Fruit fly (Drosophila melanogaster): ENCODE results near the gene CG7556.

The CG7556 gene

dm6 chrX:19216671-19217070 is 37.0 kb upstream of the CG7556 start:
- TF ChIP-seq CG4496 (GFP tag; IDR thresholded peaks at IDR 0.05) (no peak), Ets98B (GFP tag; IDR thresholded peaks at IDR 0.05) (no peak), fd96Ca (GFP tag; IDR thresholded peaks at IDR 0.05) (no peak), CG14655 (GFP tag; optimal IDR thresholded peaks at IDR 0.05) (no peak), CG10348 (GFP tag; IDR thresholded peaks at IDR 0.05) (no peak), CG15710 (tag; optimal IDR thresholded peaks at IDR 0.05) (no peak), CG9948 (tag; optimal IDR thresholded peaks at IDR 0.05) (no peak), CG8301 (tag; optimal IDR thresholded peaks at IDR 0.05) (no peak), CG34367 (tag; optimal IDR thresholded peaks at IDR 0.05) (no peak), gl (tag; optimal IDR thresholded peaks at IDR 0.05) (no peak), D1 (tag; optimal IDR thresholded peaks at IDR 0.05) (no peak), EcR (GFP tag; optimal IDR thresholded peaks at IDR 0.05) (no peak), rn (GFP tag; IDR thresholded peaks at IDR 0.05) (no peak), CG32121 (GFP tag; IDR thresholded peaks at IDR 0.05) (no peak)

- no peak for TF ChIP-seq CG14655 (GFP tag; optimal IDR thresholded peaks at IDR 0.05)
These were observed 35.6 kb upstream of the CG7556 start, which contains the start of gene Muc18B for dm6 chrX:19215215-19215614. Gene Muc18B, plus strand, starts transcription at chrX:19215515.

dm6 chrX:19212954-19213353 is 33.3 kb upstream of the CG7556 start, which contains the start of gene Mur18B:
Gene Mur18B, plus strand, starts transcription at chrX:19213254.
- TF ChIP-seq CG12605 (GFP tag; IDR thresholded peaks at IDR 0.05) (no peak), CG8159 (tag; optimal IDR thresholded peaks at IDR 0.05) (no peak), CG14655 (GFP tag; optimal IDR thresholded peaks at IDR 0.05) (no peak), CG9948 (tag; optimal IDR thresholded peaks at IDR 0.05) (no peak)

dm6 chrX:19211982-19212381 is 32.4 kb upstream of the CG7556 start, which contains the start of gene CG14195:
Gene CG14195, minus strand, starts transcription at chrX:19212082.
- TF ChIP-seq EcR (GFP tag; optimal IDR thresholded peaks at IDR 0.05) (no peak), rn (GFP tag; IDR thresholded peaks at IDR 0.05) (no peak), D1 (tag; optimal IDR thresholded peaks at IDR 0.05) (no peak), Pif1A (GFP tag; optimal IDR thresholded peaks at IDR 0.05) (no peak), CG15710 (tag; optimal IDR thresholded peaks at IDR 0.05) (no peak), Snoo (tag; optimal IDR thresholded peaks at IDR 0.05) (no peak), Ets98B (GFP tag; IDR thresholded peaks at IDR 0.05) (no peak), CG9948 (tag; optimal IDR thresholded peaks at IDR 0.05) (no peak)

- TF ChIP-seq CG34367 (tag; optimal IDR thresholded peaks at IDR 0.05) (no peak), D1 (tag; optimal IDR thresholded peaks at IDR 0.05) (peak; percentile 62), CG4496 (GFP tag; IDR thresholded peaks at IDR 0.05) (0 out of 3 replicates have a peak, but pooled peaks have one; percentile 11)
These were observed 28.4 kb upstream of the CG7556 start, which contains the start of gene Ulp1 for dm6 chrX:19208014-19208413. Gene Ulp1, minus strand, starts transcription at chrX:19208187.

- TF ChIP-seq CG9948 (tag; optimal IDR thresholded peaks at IDR 0.05) (no peak), gl (tag; optimal IDR thresholded peaks at IDR 0.05) (no peak), fd96Ca (GFP tag; IDR thresholded peaks at IDR 0.05) (no peak), Snoo (tag; optimal IDR thresholded peaks at IDR 0.05) (no peak), D1 (tag; optimal IDR thresholded peaks at IDR 0.05) (no peak), CG15710 (tag; optimal IDR thresholded peaks at IDR 0.05) (no peak), CG4496 (GFP tag; IDR thresholded peaks at IDR 0.05) (no peak), Pif1B (GFP tag; optimal IDR thresholded peaks at IDR 0.05) (no peak), CG13204 (GFP tag; optimal IDR thresholded peaks at IDR 0.05) (no peak), CG12605 (GFP tag; IDR thresholded peaks at IDR 0.05) (no peak), CG8301 (tag; optimal IDR thresholded peaks at IDR 0.05) (no peak), Pif1A (GFP tag; optimal IDR thresholded peaks at IDR 0.05) (no peak), CG10348 (GFP tag; IDR thresholded peaks at IDR 0.05) (no peak), CG34367 (tag; optimal IDR thresholded peaks at IDR 0.05) (no peak)
These were observed 22.0 kb upstream of the CG7556 start, which contains the start of gene CG7990 for dm6 chrX:19201630-19202029. Gene CG7990, minus strand, starts transcription at chrX:19201979.

dm6 chrX:19193336-19193735 is 13.7 kb upstream of the CG7556 start, which contains the start of the genes CG7914 and CG14194:
Gene CG7914, minus strand, starts transcription at chrX:19193448.
Gene CG14194, plus strand, starts transcription at chrX:19193555.
- TF ChIP-seq EcR (GFP tag; optimal IDR thresholded peaks at IDR 0.05): peak; percentile 18
- TF ChIP-seq CG4496 (GFP tag; IDR thresholded peaks at IDR 0.05): no peak

dm6 chrX:19191597-19191996 is 12.0 kb upstream of the CG7556 start:
- TF ChIP-seq Pif1A (GFP tag; optimal IDR thresholded peaks at IDR 0.05): no peak
- no peak for TF ChIP-seq CG17806 (tag; optimal IDR thresholded peaks at IDR 0.05)
- TF ChIP-seq fd96Ca (GFP tag; IDR thresholded peaks at IDR 0.05): no peak
- no peak for TF ChIP-seq CG13204 (GFP tag; optimal IDR thresholded peaks at IDR 0.05)
